Worm (Caenorhabditis elegans) whole organism, L3 larva: ENCODE results near the gene zhit-1.
A peak's percentile ranks its signal among the peaks of the same experiment; 100 is the strongest.

Experiments
- R02D3.7 ChIP-seq: fragments of 150-350 bp; optimal IDR thresholded peaks from 2 replicates; lab custom pipeline; 2014; ENCODE audit warnings: missing biosample characterization, missing genetic modification characterization
- ZK546.5 ChIP-seq: sonication (generic microtip); optimal IDR thresholded peaks from 2 replicates; lab custom pipeline; 2017; ENCODE audit warnings: missing biosample characterization, missing genetic modification characterization
- aly-2 ChIP-seq: fragments of 150-350 bp; optimal IDR thresholded peaks from 2 replicates; lab custom pipeline; 2014; ENCODE audit warnings: missing biosample characterization, missing genetic modification characterization
- ama-1 ChIP-seq: fragments of 150-350 bp; optimal IDR thresholded peaks from 2 replicates; lab custom pipeline; 2018
- ceh-16 ChIP-seq: sonication (generic microtip); optimal IDR thresholded peaks from 2 replicates; lab custom pipeline; 2017; ENCODE audit warnings: missing biosample characterization, missing genetic modification characterization
- ceh-28 ChIP-seq: fragments of 150-350 bp; optimal IDR thresholded peaks from 2 replicates; lab custom pipeline; 2014; ENCODE audit warnings: missing biosample characterization, missing genetic modification reagents, missing genetic modification characterization
- ceh-82 ChIP-seq: fragments of 150-350 bp; optimal IDR thresholded peaks from 2 replicates; lab custom pipeline; 2014; ENCODE audit warnings: missing biosample characterization, missing genetic modification characterization
- ceh-9 ChIP-seq: sonication (generic microtip); optimal IDR thresholded peaks from 2 replicates; lab custom pipeline; 2018; ENCODE audit warnings: missing biosample characterization, missing genetic modification characterization
- daf-12 ChIP-seq: fragments of 150-350 bp; optimal IDR thresholded peaks from 2 replicates; lab custom pipeline; 2014; ENCODE audit warnings: missing biosample characterization, missing genetic modification reagents, missing genetic modification characterization
- egl-27 ChIP-seq: sonication (generic microtip); optimal IDR thresholded peaks from 4 replicates; lab custom pipeline; 2017; ENCODE audit warnings: missing biosample characterization, missing genetic modification reagents, missing genetic modification characterization
- egl-5 ChIP-seq: fragments of 150-350 bp; optimal IDR thresholded peaks from 2 replicates; lab custom pipeline; 2017; ENCODE audit warnings: missing biosample characterization, missing genetic modification reagents, missing genetic modification characterization, inconsistent platforms
- elt-1 ChIP-seq: fragments of 150-350 bp; optimal IDR thresholded peaks from 2 replicates; lab custom pipeline; 2014; ENCODE audit warnings: missing biosample characterization, missing genetic modification characterization
- eor-1 ChIP-seq, 2 experiments: fragments of 150-350 bp; optimal IDR thresholded peaks; 2 replicates each; lab custom pipeline; 2014 to 2018; ENCODE audit warnings: missing biosample characterization in 2 of 2, missing genetic modification characterization in 2 of 2
- fkh-10 ChIP-seq: sonication (generic microtip); optimal IDR thresholded peaks from 2 replicates; lab custom pipeline; 2017; ENCODE audit warnings: missing biosample characterization, missing genetic modification reagents, missing genetic modification characterization
- fkh-2 ChIP-seq: fragments of 150-350 bp; optimal IDR thresholded peaks from 2 replicates; lab custom pipeline; 2014; ENCODE audit warnings: missing biosample characterization, missing genetic modification reagents, missing genetic modification characterization
- fos-1 ChIP-seq: fragments of 150-350 bp; optimal IDR thresholded peaks from 2 replicates; lab custom pipeline; 2014; ENCODE audit warnings: missing biosample characterization, missing genetic modification characterization
- hmg-11 ChIP-seq: sonication (generic microtip); optimal IDR thresholded peaks from 2 replicates; lab custom pipeline; 2016; ENCODE audit warnings: missing genetic modification characterization, missing compliant biosample characterization
- jun-1 ChIP-seq: fragments of 150-350 bp; optimal IDR thresholded peaks from 2 replicates; lab custom pipeline; 2014; ENCODE audit warnings: missing biosample characterization, missing genetic modification reagents, missing genetic modification characterization
- lin-15B ChIP-seq: fragments of 150-350 bp; optimal IDR thresholded peaks from 2 replicates; lab custom pipeline; 2014; ENCODE audit warnings: missing biosample characterization, missing genetic modification characterization
- lsy-12 ChIP-seq: sonication (generic microtip); optimal IDR thresholded peaks from 2 replicates; lab custom pipeline; 2016; ENCODE audit warnings: mild to moderate bottlenecking, missing genetic modification characterization, missing compliant biosample characterization
- mdl-1 ChIP-seq: fragments of 150-350 bp; optimal IDR thresholded peaks from 2 replicates; lab custom pipeline; 2014; ENCODE audit warnings: missing biosample characterization, missing genetic modification characterization
- mml-1 ChIP-seq: fragments of 150-350 bp; sonication (generic microtip); optimal IDR thresholded peaks from 3 replicates; lab custom pipeline; 2014; ENCODE audit warnings: missing biosample characterization, missing genetic modification characterization
- nfya-1 ChIP-seq: sonication (generic microtip); optimal IDR thresholded peaks from 2 replicates; lab custom pipeline; 2017; ENCODE audit warnings: missing genetic modification characterization, mild to moderate bottlenecking, missing compliant biosample characterization, antibody characterized with exemption, moderate library complexity; ENCODE audit not compliant: insufficient read depth
- nhr-11 ChIP-seq: fragments of 150-350 bp; optimal IDR thresholded peaks from 2 replicates; lab custom pipeline; 2014; ENCODE audit warnings: missing biosample characterization, missing genetic modification characterization
- nhr-12 ChIP-seq: fragments of 150-350 bp; optimal IDR thresholded peaks from 2 replicates; lab custom pipeline; 2014; ENCODE audit warnings: missing biosample characterization, missing genetic modification characterization
- nhr-23 ChIP-seq: fragments of 150-350 bp; optimal IDR thresholded peaks from 2 replicates; lab custom pipeline; 2014; ENCODE audit warnings: missing biosample characterization, missing genetic modification reagents, missing genetic modification characterization
- nhr-237 ChIP-seq: fragments of 150-350 bp; optimal IDR thresholded peaks from 2 replicates; lab custom pipeline; 2014; ENCODE audit warnings: missing biosample characterization, missing genetic modification characterization
- nhr-25 ChIP-seq: sonication (generic microtip); optimal IDR thresholded peaks from 2 replicates; lab custom pipeline; 2017; ENCODE audit warnings: missing biosample characterization, missing genetic modification characterization
- nhr-28 ChIP-seq: fragments of 150-350 bp; optimal IDR thresholded peaks from 2 replicates; lab custom pipeline; 2014; ENCODE audit warnings: missing biosample characterization, missing genetic modification characterization
- nhr-43 ChIP-seq: sonication (generic microtip); optimal IDR thresholded peaks from 2 replicates; lab custom pipeline; 2016; ENCODE audit warnings: mild to moderate bottlenecking, missing genetic modification characterization, missing compliant biosample characterization; ENCODE audit not compliant: poor library complexity, severe bottlenecking
- nhr-67 ChIP-seq: fragments of 150-350 bp; optimal IDR thresholded peaks from 2 replicates; lab custom pipeline; 2014; ENCODE audit warnings: missing biosample characterization, missing genetic modification characterization
- nhr-76 ChIP-seq: fragments of 150-350 bp; sonication (generic microtip); optimal IDR thresholded peaks from 5 replicates; lab custom pipeline; 2014; ENCODE audit warnings: missing biosample characterization, missing genetic modification characterization
- pha-4 ChIP-seq: fragments of 150-350 bp; optimal IDR thresholded peaks from 2 replicates; lab custom pipeline; 2014; ENCODE audit warnings: missing biosample characterization, missing genetic modification reagents, missing genetic modification characterization
- skn-1 ChIP-seq: fragments of 150-350 bp; optimal IDR thresholded peaks from 2 replicates; lab custom pipeline; 2014; ENCODE audit warnings: missing biosample characterization, missing genetic modification characterization
- snpc-4 ChIP-seq: fragments of 150-350 bp; optimal IDR thresholded peaks from 2 replicates; lab custom pipeline; 2014; ENCODE audit warnings: missing biosample characterization, missing genetic modification characterization
- tbx-2 ChIP-seq: sonication (generic microtip); optimal IDR thresholded peaks from 2 replicates; lab custom pipeline; 2016; ENCODE audit warnings: mild to moderate bottlenecking, missing genetic modification characterization, missing compliant biosample characterization
- unc-39 ChIP-seq: sonication (generic microtip); optimal IDR thresholded peaks from 4 replicates; lab custom pipeline; 2017; ENCODE audit warnings: missing biosample characterization, missing genetic modification characterization
- unc-62 ChIP-seq: fragments of 150-350 bp; sonication (generic microtip); optimal IDR thresholded peaks from 4 replicates; lab custom pipeline; 2014; ENCODE audit warnings: missing biosample characterization, missing genetic modification reagents, missing genetic modification characterization
- zag-1 ChIP-seq: fragments of 150-350 bp; optimal IDR thresholded peaks from 2 replicates; lab custom pipeline; 2014; ENCODE audit warnings: missing biosample characterization, missing genetic modification characterization
- ztf-11 ChIP-seq: fragments of 150-350 bp; optimal IDR thresholded peaks from 2 replicates; lab custom pipeline; 2014; ENCODE audit warnings: missing biosample characterization, missing genetic modification characterization
- ztf-4 ChIP-seq: fragments of 150-350 bp; optimal IDR thresholded peaks from 2 replicates; lab custom pipeline; 2014; ENCODE audit warnings: missing biosample characterization, missing genetic modification characterization

The zhit-1 gene

ce11 chrV:5596391-5597030 is at the start of gene zhit-1:
Gene zhit-1 (minus strand): TSS chrV:5596551.
- TF ChIP-seq hmg-11 (tag; lab: Kevin White, UChicago) (no peak), unc-62 (GFP tag; lab: Kevin White, UChicago) (no peak), lin-15B (tag; lab: Kevin White, UChicago) (peak; percentile 58), nhr-28 (tag; lab: Kevin White, UChicago) (no peak), nhr-23 (tag; lab: Kevin White, UChicago) (peak; percentile 21), ZK546.5 (tag; lab: Kevin White, UChicago) (no peak), elt-1 (tag; lab: Kevin White, UChicago) (no peak), daf-12 (tag; lab: Kevin White, UChicago) (no peak), ama-1 (lab: Kevin White, UChicago) (no peak), nhr-25 (tag; lab: Kevin White, UChicago) (no peak), jun-1 (no peak), fkh-10 (GFP tag; lab: Kevin White, UChicago) (no peak), unc-39 (no peak), mml-1 (tag; lab: Kevin White, UChicago) (no peak), snpc-4 (tag; lab: Kevin White, UChicago) (peak; percentile 58), nhr-12 (no peak), lsy-12 (no peak), zag-1 (tag; lab: Kevin White, UChicago) (no peak), ztf-11 (tag; lab: Kevin White, UChicago) (no peak), pha-4 (tag; lab: Kevin White, UChicago) (peak; percentile 45), ceh-9 (tag; lab: Kevin White, UChicago) (no peak), egl-5 (tag; lab: Kevin White, UChicago) (peak; percentile 51), R02D3.7 (no peak), nhr-237 (tag; lab: Kevin White, UChicago) (no peak), ztf-4 (tag; lab: Kevin White, UChicago) (no peak), skn-1 (tag; lab: Kevin White, UChicago) (no peak), fkh-2 (no peak), ceh-82 (tag; lab: Kevin White, UChicago) (no peak), nhr-67 (tag; lab: Kevin White, UChicago) (no peak), nhr-11 (no peak), fos-1 (tag; lab: Kevin White, UChicago) (no peak), nfya-1 (tag; lab: Kevin White, UChicago) (peak; percentile 42), aly-2 (tag; lab: Kevin White, UChicago) (no peak), egl-27 (tag; lab: Kevin White, UChicago) (no peak), nhr-43 (tag; lab: Kevin White, UChicago) (no peak), mdl-1 (no peak), tbx-2 (no peak)

ce11 chrV:5644171-5644570 is 47.8 kb upstream of the zhit-1 start, which contains the start of gene srx-117:
Gene srx-117 (plus strand): TSS chrV:5644471.
- TF ChIP-seq elt-1 (tag; lab: Kevin White, UChicago) (no peak), ztf-4 (tag; lab: Kevin White, UChicago) (no peak), ceh-28 (tag; lab: Kevin White, UChicago) (no peak), fkh-10 (GFP tag; lab: Kevin White, UChicago) (no peak), nhr-67 (tag; lab: Kevin White, UChicago) (no peak), nhr-76 (tag; lab: Kevin White, UChicago) (no peak), unc-62 (GFP tag; lab: Kevin White, UChicago) (no peak), eor-1 (tag; optimal IDR thresholded peaks at IDR 0.05; lab: Kevin White, UChicago) (no peak), hmg-11 (tag; lab: Kevin White, UChicago) (no peak), mdl-1 (no peak), snpc-4 (tag; lab: Kevin White, UChicago) (no peak), ceh-16 (tag; lab: Kevin White, UChicago) (no peak), skn-1 (tag; lab: Kevin White, UChicago) (no peak), nhr-28 (tag; lab: Kevin White, UChicago) (no peak), lin-15B (tag; lab: Kevin White, UChicago) (no peak), nhr-11 (no peak), nhr-43 (tag; lab: Kevin White, UChicago) (no peak), ama-1 (lab: Kevin White, UChicago) (no peak)
